Worm (Caenorhabditis elegans): ENCODE results near the gene str-90.
A peak's percentile ranks its signal among the peaks of the same experiment; 100 is the strongest.

The str-90 gene

ce11 chrV:8130149-8130661 lies 27.1 kb downstream of the str-90 start, which contains the start of gene snap-1:
snap-1 (plus strand) TSS chrV:8130611.
- TF ChIP-seq nhr-77 (tag; optimal IDR thresholded peaks at IDR 0.05) (no peak), nhr-21 (tag; optimal IDR thresholded peaks at IDR 0.05) (peak; percentile 16), snpc-4 (tag; optimal IDR thresholded peaks at IDR 0.05) (peak; percentile 47), nhr-25 (tag; optimal IDR thresholded peaks at IDR 0.05) (peak; percentile 2), nhr-11 (tag; optimal IDR thresholded peaks at IDR 0.05) (no peak), fos-1 (tag; optimal IDR thresholded peaks at IDR 0.05) (peak; percentile 48), nhr-12 (tag; optimal IDR thresholded peaks at IDR 0.05) (no peak), egl-27 (tag; optimal IDR thresholded peaks at IDR 0.05) (peak; percentile 14), gmeb-1 (tag; optimal IDR thresholded peaks at IDR 0.05) (no peak), lsy-2 (tag; optimal IDR thresholded peaks at IDR 0.05) (peak in 1 of 2 experiments; percentile 64), nhr-129 (tag; optimal IDR thresholded peaks at IDR 0.05) (peak; percentile 70), aly-2 (tag; optimal IDR thresholded peaks at IDR 0.05) (peak; percentile 35), dmd-4 (tag; optimal IDR thresholded peaks at IDR 0.05) (no peak), mab-5 (tag; optimal IDR thresholded peaks at IDR 0.05) (peak; percentile 55), nhr-6 (tag; optimal IDR thresholded peaks at IDR 0.05) (no peak), lin-11 (tag; optimal IDR thresholded peaks at IDR 0.05) (no peak), sem-4 (tag; optimal IDR thresholded peaks at IDR 0.05) (no peak), F13H6.1 (tag; optimal IDR thresholded peaks at IDR 0.05) (peak; percentile 49), nhr-237 (tag; optimal IDR thresholded peaks at IDR 0.05) (no peak), skn-1 (tag; optimal IDR thresholded peaks at IDR 0.05) (no peak), lin-39 (tag; optimal IDR thresholded peaks at IDR 0.05) (no peak), lin-13 (GFP tag; optimal IDR thresholded peaks at IDR 0.05) (no peak), sma-3 (GFP tag; optimal IDR thresholded peaks at IDR 0.05) (no peak), alr-1 (tag; optimal IDR thresholded peaks at IDR 0.05) (no peak), sma-9 (GFP tag; optimal IDR thresholded peaks at IDR 0.05) (peak; percentile 70), sma-9 (tag; optimal IDR thresholded peaks at IDR 0.05) (no peak), crh-2 (tag; optimal IDR thresholded peaks at IDR 0.05) (peak; percentile 45), zag-1 (tag; optimal IDR thresholded peaks at IDR 0.05) (peak; percentile 76), mbf-1 (tag; optimal IDR thresholded peaks at IDR 0.05) (no peak), C34F6.9 (tag; optimal IDR thresholded peaks at IDR 0.05) (peak; percentile 92), elt-1 (tag; optimal IDR thresholded peaks at IDR 0.05) (no peak), ztf-4 (tag; optimal IDR thresholded peaks at IDR 0.05) (peak; percentile 26), ceh-16 (tag; optimal IDR thresholded peaks at IDR 0.05) (no peak), mdl-1 (tag; optimal IDR thresholded peaks at IDR 0.05) (peak in 1 of 2 experiments; percentile 61), nhr-23 (tag; optimal IDR thresholded peaks at IDR 0.05) (no peak), unc-55 (GFP tag; optimal IDR thresholded peaks at IDR 0.05) (peak; percentile 62), ZK546.5 (tag; optimal IDR thresholded peaks at IDR 0.05) (no peak), ama-1 (optimal IDR thresholded peaks at IDR 0.05) (peak; percentile 26)

ce11 chrV:8130812-8131211 lies 27.8 kb downstream of the str-90 start:
- TF ChIP-seq elt-3 (tag; optimal IDR thresholded peaks at IDR 0.05) (no peak), peb-1 (tag; optimal IDR thresholded peaks at IDR 0.05) (no peak), zag-1 (tag; optimal IDR thresholded peaks at IDR 0.05) (no peak), crh-2 (tag; optimal IDR thresholded peaks at IDR 0.05) (no peak), nhr-129 (tag; optimal IDR thresholded peaks at IDR 0.05) (no peak), unc-39 (tag; optimal IDR thresholded peaks at IDR 0.05) (no peak), mdl-1 (tag; optimal IDR thresholded peaks at IDR 0.05) (no peak), nhr-11 (tag; optimal IDR thresholded peaks at IDR 0.05) (no peak), nhr-25 (tag; optimal IDR thresholded peaks at IDR 0.05) (no peak), fos-1 (tag; optimal IDR thresholded peaks at IDR 0.05) (no peak), ZK546.5 (tag; optimal IDR thresholded peaks at IDR 0.05) (no peak), aly-2 (tag; optimal IDR thresholded peaks at IDR 0.05) (no peak), gmeb-1 (tag; optimal IDR thresholded peaks at IDR 0.05) (no peak), unc-55 (GFP tag; optimal IDR thresholded peaks at IDR 0.05) (no peak), lsy-2 (tag; optimal IDR thresholded peaks at IDR 0.05) (no peak), R02D3.7 (tag; optimal IDR thresholded peaks at IDR 0.05) (no peak)

- TF ChIP-seq ama-1 (optimal IDR thresholded peaks at IDR 0.05) (peak; percentile 25), mbf-1 (tag; optimal IDR thresholded peaks at IDR 0.05) (no peak)
Observed at ce11 chrV:8131628-8132027, 28.6 kb downstream of the str-90 start.
